Worm (Caenorhabditis elegans) whole organism, L3 larva: ENCODE data around the gene ceh-24.

Source experiments
- nhr-237 ChIP-seq: fragments of 150-350 bp; optimal IDR thresholded peaks from 2 replicates; lab custom pipeline; 2014; ENCODE audit warnings: missing biosample characterization, missing genetic modification characterization
- pha-4 ChIP-seq: fragments of 150-350 bp; optimal IDR thresholded peaks from 2 replicates; lab custom pipeline; 2014; ENCODE audit warnings: missing biosample characterization, missing genetic modification reagents, missing genetic modification characterization
- sea-2 ChIP-seq: fragments of 150-350 bp; sonication (generic microtip); optimal IDR thresholded peaks from 4 replicates; lab custom pipeline; 2014; ENCODE audit warnings: missing biosample characterization, missing genetic modification reagents, missing genetic modification characterization

DNA sequence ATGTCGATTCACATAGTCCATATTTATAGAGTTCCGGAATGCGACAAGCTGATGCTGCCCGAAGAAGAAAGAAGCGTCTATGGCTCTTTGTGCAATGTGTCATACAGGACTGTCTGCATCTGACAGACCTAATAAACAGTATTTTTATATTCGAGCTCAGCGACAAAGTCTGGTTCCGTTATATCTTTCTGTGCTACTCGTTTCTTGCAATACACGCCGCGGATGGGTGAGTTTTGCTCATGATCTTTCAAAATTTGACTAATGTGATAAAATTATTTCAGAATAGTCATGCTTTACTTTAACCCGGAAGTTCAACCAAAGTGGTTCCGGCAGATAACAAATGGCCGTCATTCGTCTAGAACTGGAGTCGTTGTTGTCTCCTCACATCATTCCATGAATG is 50.7 kb downstream of the ceh-24 start:
- TF ChIP-seq nhr-237 (tag; lab: Kevin White, UChicago) = no peak
- no peak for TF ChIP-seq pha-4 (tag; lab: Kevin White, UChicago)
- no peak for TF ChIP-seq sea-2 (GFP tag; lab: Kevin White, UChicago)
